Worm (Caenorhabditis elegans) whole organism, early embryonic: ENCODE data around the gene F59F3.6.

Experiments used
- aly-1 ChIP-seq: sonication (generic microtip); optimal IDR thresholded peaks from 2 replicates; lab custom pipeline; 2016; ENCODE audit warnings: missing genetic modification characterization, missing compliant biosample characterization
- ama-1 ChIP-seq: fragments of 150-350 bp; optimal IDR thresholded peaks from 2 replicates; lab custom pipeline; 2014
- ceh-13 ChIP-seq: fragments of 200-800 bp; sonication (Bioruptor generic); optimal IDR thresholded peaks from 2 replicates; lab custom pipeline; 2018; ENCODE audit warnings: mild to moderate bottlenecking, missing genetic modification characterization, missing compliant biosample characterization
- ceh-36 ChIP-seq: sonication (generic microtip); optimal IDR thresholded peaks from 2 replicates; lab custom pipeline; 2016; ENCODE audit warnings: missing genetic modification characterization, inconsistent platforms, missing compliant biosample characterization
- flt-1 ChIP-seq: fragments of 200-800 bp; sonication (Bioruptor generic); IDR thresholded peaks from 2 replicates; pipeline ENCODE4 v1.3.6; 2022; ENCODE audit warnings: missing genetic modification characterization, missing compliant biosample characterization
- hmg-4 ChIP-seq: fragments of 200-800 bp; sonication (Bioruptor generic); optimal IDR thresholded peaks from 2 replicates; lab custom pipeline; 2018; ENCODE audit warnings: mild to moderate bottlenecking, missing genetic modification characterization, missing compliant biosample characterization
- hnd-1 ChIP-seq: sonication (generic microtip); optimal IDR thresholded peaks from 2 replicates; lab custom pipeline; 2016; ENCODE audit warnings: missing genetic modification characterization, missing compliant biosample characterization
- sea-1 ChIP-seq: fragments of 200-800 bp; sonication (Bioruptor generic); conservative IDR thresholded peaks from 2 replicates; pipeline ENCODE4 v1.3.6; 2022; ENCODE audit warnings: missing genetic modification characterization, missing compliant biosample characterization
- tbx-37 ChIP-seq: fragments of 200-800 bp; sonication (Bioruptor generic); conservative IDR thresholded peaks from 2 replicates; pipeline ENCODE4 v1.3.6; 2022; ENCODE audit warnings: missing genetic modification reagents, missing genetic modification characterization, missing compliant biosample characterization
- tra-4 ChIP-seq: sonication (generic microtip); optimal IDR thresholded peaks from 2 replicates; lab custom pipeline; 2017; ENCODE audit warnings: missing genetic modification characterization, missing compliant biosample characterization

DNA sequence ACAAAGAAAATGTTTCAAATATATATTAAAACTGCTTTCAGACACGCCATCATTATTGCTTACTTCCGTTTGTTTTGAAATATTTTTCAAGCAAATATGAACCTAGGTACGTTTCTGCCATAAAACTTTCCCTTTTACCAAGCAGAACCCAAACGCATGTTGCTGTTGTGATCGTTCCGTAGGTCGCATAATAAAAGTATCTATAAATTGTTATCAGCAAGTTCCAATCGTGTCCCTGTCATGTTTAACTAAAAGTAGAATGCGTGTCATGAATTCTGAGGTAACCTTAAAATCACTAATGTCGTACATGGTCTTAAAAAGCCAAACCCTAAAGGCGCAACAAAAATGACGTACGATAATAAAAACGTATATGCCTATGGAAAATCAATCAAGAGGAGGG is 47.2 kb downstream of the F59F3.6 start:
- TF ChIP-seq ceh-36 (tag; lab: Kevin White, UChicago), result no peak
- no peak for TF ChIP-seq aly-1 (tag; lab: Kevin White, UChicago)
- TF ChIP-seq flt-1 (GFP tag; lab: Robert Waterston, UW), result no peak
- TF ChIP-seq sea-1 (GFP tag; lab: Robert Waterston, UW), result no peak
- no peak for TF ChIP-seq ama-1
- TF ChIP-seq hmg-4, result no peak
- TF ChIP-seq hnd-1 (tag; lab: Kevin White, UChicago), result no peak
- no peak for TF ChIP-seq tbx-37 (GFP tag; lab: Robert Waterston, UW)
- no peak for TF ChIP-seq tra-4 (tag; lab: Kevin White, UChicago)
- TF ChIP-seq ceh-13, result no peak
